Worm (Caenorhabditis elegans) whole organism, L4/young adult: ENCODE data around the gene C08B6.5.

Experiments
- W03F9.2 ChIP-seq: fragments of 150-350 bp; optimal IDR thresholded peaks from 2 replicates; lab custom pipeline; 2014; ENCODE audit warnings: missing biosample characterization, missing genetic modification characterization
- dao-5 ChIP-seq: sonication (generic microtip); optimal IDR thresholded peaks from 2 replicates; lab custom pipeline; 2016; ENCODE audit warnings: missing genotype, missing genetic modification characterization, moderate library complexity, missing compliant biosample characterization
- him-1 ChIP-seq: sonication (generic microtip); optimal IDR thresholded peaks from 2 replicates; lab custom pipeline; 2016; ENCODE audit warnings: missing genotype, missing genetic modification reagents, missing genetic modification characterization, missing compliant biosample characterization

Gene C08B6.5

ce11 chrV:10166368-10166767 is 48.8 kb downstream of the C08B6.5 start, which contains the start of gene C51E3.6:
Gene C51E3.6, minus strand, starts transcription at chrV:10166468.
- TF ChIP-seq dao-5 (tag; lab: Kevin White, UChicago) (no peak), him-1 (tag; lab: Kevin White, UChicago) (no peak), W03F9.2 (tag; lab: Kevin White, UChicago) (no peak)

DNA sequence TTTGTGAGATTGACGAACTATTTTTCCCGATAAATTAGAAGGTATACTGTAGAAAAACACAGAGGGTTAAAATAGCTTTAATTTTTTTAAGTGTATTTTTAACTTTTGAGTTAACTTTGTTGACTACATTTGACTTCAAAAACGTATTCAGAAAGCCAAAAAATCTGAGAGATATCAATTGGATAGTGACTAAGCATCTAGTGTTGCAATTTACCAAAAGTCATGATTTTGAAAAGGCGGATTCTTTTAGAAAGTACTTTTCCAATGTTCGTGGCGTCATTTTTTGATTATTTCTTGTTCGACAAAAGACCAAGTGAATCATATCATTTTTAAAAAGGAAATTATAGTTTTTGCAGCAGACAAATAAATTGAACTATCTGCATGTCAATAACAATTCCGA is 51.3 kb downstream of the C08B6.5 start:
- TF ChIP-seq W03F9.2 (tag; lab: Kevin White, UChicago) (no peak), dao-5 (tag; lab: Kevin White, UChicago) (no peak), him-1 (tag; lab: Kevin White, UChicago) (peak; percentile 93)
